Worm (Caenorhabditis elegans): ENCODE results near the gene fbxa-128.

fbxa-128 gene

ce11 chrIII:11138922-11139321 lies at the start of gene fbxa-128:
TSS of gene fbxa-128 (minus strand) at chrIII:11139113.
- TF ChIP-seq aptf-2 (GFP tag; conservative IDR thresholded peaks at IDR 0.05) (no peak), hmg-1.2 (GFP tag; IDR thresholded peaks at IDR 0.05) (peak; percentile 11; the same call in 1 of the 2 replicates), mcd-1 (GFP tag; IDR thresholded peaks at IDR 0.05) (peak; percentile 22; the same call in 1 of the 2 replicates), attf-5 (GFP tag; optimal IDR thresholded peaks at IDR 0.05) (peak; percentile 71), nhr-80 (tag; optimal IDR thresholded peaks at IDR 0.05) (peak; percentile 54), nfya-1 (tag; optimal IDR thresholded peaks at IDR 0.05; ENCODE audit: borderline replicate concordance, insufficient read depth) (no peak)

ce11 chrIII:11188132-11188531 lies 49.2 kb upstream of the fbxa-128 start:
- TF ChIP-seq egrh-3 (GFP tag; IDR thresholded peaks at IDR 0.05) (0 out of 2 replicates have a peak, but pooled peaks have one; percentile 11), T07F8.4 (tag; optimal IDR thresholded peaks at IDR 0.05) (no peak), nfya-2 (GFP tag; IDR thresholded peaks at IDR 0.05) (no peak), zfh-2 (GFP tag; conservative IDR thresholded peaks at IDR 0.05) (0 out of 2 replicates have a peak, but pooled peaks have one; percentile 13), dox-1 (GFP tag; IDR thresholded peaks at IDR 0.05) (0 out of 2 replicates have a peak, but pooled peaks have one; percentile 19), nhr-80 (tag; optimal IDR thresholded peaks at IDR 0.05) (peak; percentile 72)

DNA sequence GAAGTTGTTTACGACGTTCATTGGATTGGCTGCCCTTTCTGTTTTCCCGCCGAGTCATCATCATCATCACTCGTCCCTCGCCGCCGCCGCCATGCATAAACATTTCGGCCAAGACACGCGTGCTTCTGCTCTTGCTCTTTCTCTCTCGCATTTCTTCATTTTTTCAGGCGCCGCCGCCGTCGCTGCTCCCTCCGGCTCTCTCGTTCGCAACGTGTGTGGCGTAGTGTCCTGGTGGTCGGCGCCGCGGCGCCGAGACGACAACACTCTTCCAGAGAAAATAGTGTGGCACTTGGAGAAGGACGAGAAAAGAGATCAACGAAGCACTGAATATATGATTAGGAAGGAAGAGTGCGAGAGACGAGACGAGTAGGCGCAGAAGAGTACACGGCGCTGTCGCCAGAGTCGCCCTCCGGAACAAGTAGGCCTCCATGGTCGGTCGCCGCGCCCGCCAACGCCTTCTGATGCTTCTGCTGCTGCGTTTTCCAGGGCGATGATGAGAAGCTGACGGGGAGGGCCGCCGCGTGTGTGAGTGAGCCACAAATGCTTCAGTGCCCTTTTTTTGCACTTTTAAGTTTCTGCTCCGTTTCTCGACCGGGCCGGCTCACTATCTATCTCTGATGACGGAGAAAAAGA lies 46.7 kb upstream of the fbxa-128 start:
- no peak for TF ChIP-seq lsl-1 (GFP tag; optimal IDR thresholded peaks at IDR 0.05)
- TF ChIP-seq ceh-27 (GFP tag; optimal IDR thresholded peaks at IDR 0.05) = peak; percentile 54
- peak; percentile 66; the same call in 1 of the 2 replicates for TF ChIP-seq cebp-2 (GFP tag; IDR thresholded peaks at IDR 0.05)
- TF ChIP-seq madf-10 (tag; optimal IDR thresholded peaks at IDR 0.05) = peak; percentile 75
- no peak for TF ChIP-seq attf-6 (GFP tag; IDR thresholded peaks at IDR 0.05)
- TF ChIP-seq ztf-25 (GFP tag; IDR thresholded peaks at IDR 0.05) = no peak
- TF ChIP-seq B0035.1 (tag; optimal IDR thresholded peaks at IDR 0.05) = no peak
- no peak for TF ChIP-seq D2030.7 (GFP tag; IDR thresholded peaks at IDR 0.05)
- no peak for TF ChIP-seq T26A5.8 (tag; optimal IDR thresholded peaks at IDR 0.05)
- peak; percentile 30 for TF ChIP-seq attf-5 (GFP tag; optimal IDR thresholded peaks at IDR 0.05)
- TF ChIP-seq hsf-1 (GFP tag; IDR thresholded peaks at IDR 0.05) = no peak
- no peak for TF ChIP-seq attf-3 (GFP tag; conservative IDR thresholded peaks at IDR 0.05)
- peak; percentile 95 for TF ChIP-seq zfh-2 (GFP tag; conservative IDR thresholded peaks at IDR 0.05)
- peak; percentile 80 for TF ChIP-seq nhr-80 (tag; optimal IDR thresholded peaks at IDR 0.05)
- TF ChIP-seq sea-2 (GFP tag; IDR thresholded peaks at IDR 0.05) = no peak
- TF ChIP-seq B0336.3 (GFP tag; IDR thresholded peaks at IDR 0.05) = 0 out of 2 replicates have a peak, but pooled peaks have one; percentile 15
- no peak for TF ChIP-seq ztf-3 (GFP tag; optimal IDR thresholded peaks at IDR 0.05)
- TF ChIP-seq F55B11.4 (tag; optimal IDR thresholded peaks at IDR 0.05; ENCODE audit: borderline replicate concordance, insufficient read depth) = no peak
- no peak for TF ChIP-seq lsy-27 (tag; optimal IDR thresholded peaks at IDR 0.05; ENCODE audit: borderline replicate concordance, insufficient read depth)
- TF ChIP-seq ztf-18 (tag; optimal IDR thresholded peaks at IDR 0.05) = peak; percentile 28
- TF ChIP-seq egrh-3 (GFP tag; IDR thresholded peaks at IDR 0.05) = peak; percentile 77
- TF ChIP-seq Y79H2A.3 (GFP tag; conservative IDR thresholded peaks at IDR 0.05) = no peak
- TF ChIP-seq cebp-1 (GFP tag; IDR thresholded peaks at IDR 0.05) = no peak
- TF ChIP-seq cebp-1 (tag; optimal IDR thresholded peaks at IDR 0.05) = peak; percentile 55
- no peak for TF ChIP-seq mes-4 (tag; optimal IDR thresholded peaks at IDR 0.05)
- no peak for TF ChIP-seq athp-1 (tag; optimal IDR thresholded peaks at IDR 0.05)
- 0 out of 2 replicates have a peak, but pooled peaks have one; percentile 20 for TF ChIP-seq mcd-1 (GFP tag; IDR thresholded peaks at IDR 0.05)
- TF ChIP-seq efl-1 (GFP tag; optimal IDR thresholded peaks at IDR 0.05) = no peak
- peak; percentile 77 for TF ChIP-seq K12H6.12 (tag; optimal IDR thresholded peaks at IDR 0.05)
- TF ChIP-seq die-1 (tag; optimal IDR thresholded peaks at IDR 0.05) = no peak
- peak; percentile 38 for TF ChIP-seq nhr-27 (tag; optimal IDR thresholded peaks at IDR 0.05)
- TF ChIP-seq egl-44 (GFP tag; IDR thresholded peaks at IDR 0.05) = 0 out of 2 replicates have a peak, but pooled peaks have one; percentile 11
- TF ChIP-seq B0019.2 (GFP tag; conservative IDR thresholded peaks at IDR 0.05) = no peak
- no peak for TF ChIP-seq rcor-1 (GFP tag; IDR thresholded peaks at IDR 0.05)
- peak; percentile 17; the same call in 1 of the 2 replicates for TF ChIP-seq hmg-1.2 (GFP tag; IDR thresholded peaks at IDR 0.05)
- TF ChIP-seq madf-6 (GFP tag; IDR thresholded peaks at IDR 0.05) = no peak
- no peak for TF ChIP-seq C17E4.6 (GFP tag; IDR thresholded peaks at IDR 0.05)
